Fruit fly (Drosophila melanogaster): ENCODE data around the gene CG32816.

DNA sequence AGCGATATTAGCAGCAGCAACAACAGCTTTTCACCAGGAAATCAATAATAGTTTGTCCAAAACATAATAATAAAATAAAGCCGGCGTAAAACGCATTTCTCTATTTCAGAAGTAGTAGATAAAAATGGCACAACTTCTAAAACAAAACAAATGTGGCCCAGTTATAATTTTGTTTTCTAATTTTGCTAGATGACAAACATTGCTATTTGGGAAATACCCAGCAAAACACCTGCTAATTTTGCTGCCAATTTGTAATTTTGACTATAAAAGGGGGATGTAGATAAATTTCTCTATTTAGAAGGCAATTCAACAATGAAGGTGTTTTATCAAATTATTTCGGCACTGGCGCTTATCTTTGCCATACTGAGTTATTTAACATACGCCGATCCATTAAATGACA lies 117.8 kb downstream of the CG32816 start, which contains the start of gene CG43182:
- TF ChIP-seq CTCF (optimal IDR thresholded peaks at IDR 0.05) (no peak), CG8478 (optimal IDR thresholded peaks at IDR 0.05) (no peak)
